Worm (Caenorhabditis elegans) whole organism, midembryonic: ENCODE data around the gene gex-4.

Experiments
- cog-1 ChIP-seq: sonication (generic microtip); optimal IDR thresholded peaks from 2 replicates; lab custom pipeline; 2016; ENCODE audit warnings: missing genetic modification characterization, missing compliant biosample characterization
- flt-1 ChIP-seq: fragments of 200-800 bp; sonication (Bioruptor generic); IDR thresholded peaks from 2 replicates; pipeline ENCODE4 v1.3.6; 2022; ENCODE audit warnings: missing genetic modification characterization, missing compliant biosample characterization
- klf-2 ChIP-seq: fragments of 200-800 bp; sonication (Bioruptor generic); conservative IDR thresholded peaks from 2 replicates; pipeline ENCODE4 v1.3.6; 2022; ENCODE audit warnings: missing genetic modification reagents, missing genetic modification characterization, missing compliant biosample characterization
- med-1 ChIP-seq: sonication (generic microtip); optimal IDR thresholded peaks from 2 replicates; lab custom pipeline; 2017; ENCODE audit warnings: missing genetic modification characterization, mild to moderate bottlenecking, missing compliant biosample characterization, antibody characterized with exemption, missing genetic modification reagents; ENCODE audit not compliant: insufficient read depth
- ref-1 ChIP-seq: fragments of 200-800 bp; sonication (Bioruptor generic); conservative IDR thresholded peaks from 2 replicates; pipeline ENCODE4 v1.3.6; 2022; ENCODE audit warnings: missing genetic modification reagents, missing genetic modification characterization, missing compliant biosample characterization
- ztf-23 ChIP-seq: fragments of 200-800 bp; sonication (Bioruptor generic); IDR thresholded peaks from 2 replicates; pipeline ENCODE4 v1.3.6; 2022; ENCODE audit warnings: missing genetic modification reagents, missing genetic modification characterization, missing compliant biosample characterization
- ztf-29 ChIP-seq: fragments of 200-800 bp; sonication (Bioruptor generic); IDR thresholded peaks from 2 replicates; pipeline ENCODE4 v1.3.6; 2022; ENCODE audit warnings: missing genetic modification reagents, missing genetic modification characterization, missing compliant biosample characterization

DNA sequence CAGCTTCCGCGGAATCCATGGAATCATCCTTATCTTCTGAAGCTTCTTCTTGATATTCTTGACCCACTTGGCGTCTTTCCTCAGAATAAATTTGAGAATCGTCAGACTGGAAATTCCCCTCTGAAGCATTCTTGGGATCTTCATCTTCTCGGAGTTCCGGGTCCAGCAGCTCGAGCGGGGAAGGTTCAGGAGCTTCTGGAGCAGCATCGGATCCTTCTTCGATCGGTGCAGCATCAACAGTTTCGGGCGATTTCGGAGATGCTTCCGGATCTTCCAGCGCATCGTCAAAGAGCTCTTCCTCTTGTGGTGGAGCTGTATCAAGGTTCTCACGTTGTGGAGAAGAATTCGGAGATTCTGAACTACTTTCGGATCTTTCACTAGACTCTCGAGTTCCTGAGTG is 10.9 kb downstream of the gex-4 start:
- no peak for TF ChIP-seq klf-2 (GFP tag; lab: Robert Waterston, UW)
- no peak for TF ChIP-seq ztf-23 (GFP tag; lab: Robert Waterston, UW)
- TF ChIP-seq med-1, result no peak
- TF ChIP-seq cog-1 (tag; lab: Kevin White, UChicago), result no peak
- no peak for TF ChIP-seq flt-1 (GFP tag; lab: Robert Waterston, UW)
- TF ChIP-seq ref-1 (GFP tag; lab: Robert Waterston, UW), result no peak
- TF ChIP-seq ztf-29 (GFP tag; lab: Robert Waterston, UW), result no peak
